Worm (Caenorhabditis elegans) whole organism, young adult: ENCODE data around the gene clec-254.

ENCODE experiments used
- B0261.1 ChIP-seq: sonication (generic microtip); optimal IDR thresholded peaks from 2 replicates; lab custom pipeline; 2016; ENCODE audit warnings: mild to moderate bottlenecking, missing genetic modification characterization, moderate library complexity, missing compliant biosample characterization
- D2030.7 ChIP-seq: fragments of 200-800 bp; sonication (Bioruptor generic); IDR thresholded peaks from 2 replicates; pipeline ENCODE4 v1.3.6; 2022; ENCODE audit warnings: missing genetic modification reagents, missing genetic modification characterization, missing compliant biosample characterization
- F49E8.2 ChIP-seq: sonication (generic microtip); optimal IDR thresholded peaks from 3 replicates; lab custom pipeline; 2017; ENCODE audit warnings: missing genetic modification characterization, mild to moderate bottlenecking, missing compliant biosample characterization, antibody characterized with exemption, moderate library complexity; ENCODE audit not compliant: insufficient read depth
- K12H6.12 ChIP-seq: fragments of 200-800 bp; sonication (Bioruptor generic); optimal IDR thresholded peaks from 2 replicates; lab custom pipeline; 2018; ENCODE audit warnings: mild to moderate bottlenecking, missing genetic modification characterization, missing compliant biosample characterization
- T26A5.8 ChIP-seq: sonication (generic microtip); optimal IDR thresholded peaks from 2 replicates; lab custom pipeline; 2016; ENCODE audit warnings: missing genetic modification characterization, missing compliant biosample characterization
- Y53F4B.3 ChIP-seq: fragments of 200-800 bp; sonication (Bioruptor generic); IDR thresholded peaks from 2 replicates; pipeline ENCODE4 v1.3.6; 2022; ENCODE audit warnings: missing genetic modification reagents, missing genetic modification characterization, missing compliant biosample characterization
- Y56A3A.18 ChIP-seq: fragments of 200-800 bp; sonication (Bioruptor generic); IDR thresholded peaks from 2 replicates; pipeline ENCODE4 v1.3.6; 2022; ENCODE audit warnings: missing genetic modification reagents, missing genetic modification characterization, missing compliant biosample characterization
- Y67H2A.10 ChIP-seq: fragments of 200-800 bp; sonication (Bioruptor generic); conservative IDR thresholded peaks from 2 replicates; pipeline ENCODE4 v1.3.6; 2022; ENCODE audit warnings: missing genetic modification reagents, missing genetic modification characterization, missing compliant biosample characterization
- ama-1 ChIP-seq, 3 experiments: fragments of 150-350 bp in 1 of 3; sonication (generic microtip) in 2 of 3; optimal IDR thresholded peaks; 2 replicates each; lab custom pipeline; 2014 to 2018; ENCODE audit warnings: missing biosample characterization in 2 of 3, missing genetic modification characterization in 2 of 3, missing genetic modification reagents in 2 of 3
- aptf-2 ChIP-seq: fragments of 200-800 bp; sonication (Bioruptor generic); conservative IDR thresholded peaks from 2 replicates; pipeline ENCODE4 v1.3.6; 2022; ENCODE audit warnings: missing genetic modification reagents, missing genetic modification characterization, missing compliant biosample characterization
- aptf-3 ChIP-seq: fragments of 200-800 bp; sonication (Bioruptor generic); IDR thresholded peaks from 2 replicates; pipeline ENCODE4 v1.3.6; 2022; ENCODE audit warnings: missing genetic modification characterization, missing compliant biosample characterization
- athp-1 ChIP-seq: sonication (generic microtip); optimal IDR thresholded peaks from 2 replicates; lab custom pipeline; 2017; ENCODE audit warnings: mild to moderate bottlenecking, missing genetic modification characterization, missing compliant biosample characterization
- attf-3 ChIP-seq: fragments of 200-800 bp; sonication (Bioruptor generic); conservative IDR thresholded peaks from 2 replicates; pipeline ENCODE4 v1.3.6; 2022; ENCODE audit warnings: missing genetic modification reagents, missing genetic modification characterization, missing compliant biosample characterization
- bed-1 ChIP-seq: fragments of 200-800 bp; sonication (Bioruptor generic); IDR thresholded peaks from 2 replicates; pipeline ENCODE4 v1.3.6; 2022; ENCODE audit warnings: missing genetic modification reagents, missing genetic modification characterization, missing compliant biosample characterization
- cebp-1 ChIP-seq, 2 experiments: fragments of 200-800 bp in 1 of 2; sonication (Bioruptor generic) in 1 of 2; sonication (generic microtip) in 1 of 2; IDR thresholded peaks in 1 of 2; optimal IDR thresholded peaks in 1 of 2; 2 replicates each; pipeline versions ENCODE4 v1.3.6 to Lab custom; 2017 to 2022; ENCODE audit warnings: missing compliant biosample characterization in 2 of 2, missing genetic modification characterization in 2 of 2, mild to moderate bottlenecking in 1 of 2, missing genetic modification reagents in 1 of 2, moderate library complexity in 1 of 2
- cebp-2 ChIP-seq: fragments of 200-800 bp; sonication (Bioruptor generic); IDR thresholded peaks from 2 replicates; pipeline ENCODE4 v1.3.6; 2022; ENCODE audit warnings: missing genetic modification characterization, missing compliant biosample characterization
- ceh-27 ChIP-seq: fragments of 200-800 bp; sonication (Bioruptor generic); optimal IDR thresholded peaks from 2 replicates; lab custom pipeline; 2018; ENCODE audit warnings: mild to moderate bottlenecking, missing genetic modification characterization, moderate library complexity, missing compliant biosample characterization
- ceh-58 ChIP-seq: fragments of 200-800 bp; sonication (Bioruptor generic); IDR thresholded peaks from 2 replicates; pipeline ENCODE4 v1.3.6; 2022; ENCODE audit warnings: missing genetic modification characterization, missing compliant biosample characterization
- die-1 ChIP-seq: sonication (generic microtip); optimal IDR thresholded peaks from 2 replicates; lab custom pipeline; 2016; ENCODE audit warnings: missing genotype, mild to moderate bottlenecking, missing genetic modification characterization, missing compliant biosample characterization
- egl-44 ChIP-seq: fragments of 200-800 bp; sonication (Bioruptor generic); IDR thresholded peaks from 2 replicates; pipeline ENCODE4 v1.3.6; 2022; ENCODE audit warnings: missing genetic modification reagents, missing genetic modification characterization, missing compliant biosample characterization
- egrh-3 ChIP-seq: fragments of 200-800 bp; sonication (Bioruptor generic); IDR thresholded peaks from 2 replicates; pipeline ENCODE4 v1.3.6; 2022; ENCODE audit warnings: missing genetic modification reagents, missing genetic modification characterization, missing compliant biosample characterization
- ekl-4 ChIP-seq: fragments of 200-800 bp; sonication (Bioruptor generic); IDR thresholded peaks from 2 replicates; pipeline ENCODE4 v1.3.6; 2022; ENCODE audit warnings: missing genetic modification reagents, missing genetic modification characterization, missing compliant biosample characterization
- him-1 ChIP-seq: sonication (generic microtip); optimal IDR thresholded peaks from 2 replicates; lab custom pipeline; 2016; ENCODE audit warnings: missing genotype, missing genetic modification reagents, missing genetic modification characterization, missing compliant biosample characterization
- hlh-12 ChIP-seq: sonication (generic microtip); optimal IDR thresholded peaks from 2 replicates; lab custom pipeline; 2016; ENCODE audit warnings: missing genetic modification characterization, missing compliant biosample characterization
- hlh-26 ChIP-seq: fragments of 200-800 bp; sonication (Bioruptor generic); conservative IDR thresholded peaks from 2 replicates; pipeline ENCODE4 v1.3.6; 2022; ENCODE audit warnings: missing genetic modification reagents, missing genetic modification characterization, missing compliant biosample characterization
- hrde-1 ChIP-seq: sonication (generic microtip); optimal IDR thresholded peaks from 2 replicates; lab custom pipeline; 2016; ENCODE audit warnings: missing genetic modification characterization, mild to moderate bottlenecking, missing compliant biosample characterization, moderate library complexity, missing genotype, missing genetic modification reagents, borderline replicate concordance
- lin-26 ChIP-seq: fragments of 200-800 bp; sonication (Bioruptor generic); IDR thresholded peaks from 2 replicates; pipeline ENCODE4 v1.3.6; 2022; ENCODE audit warnings: missing genetic modification reagents, missing genetic modification characterization, missing compliant biosample characterization
- lin-35 ChIP-seq, 3 experiments: fragments of 150-350 bp in 2 of 3; sonication (generic microtip) in 1 of 3; optimal IDR thresholded peaks; 2 replicates each; lab custom pipeline; 2014 to 2018; ENCODE audit warnings: missing biosample characterization in 3 of 3, missing genetic modification characterization in 3 of 3, missing genetic modification reagents in 3 of 3
- lsl-1 ChIP-seq: fragments of 200-800 bp; sonication (Bioruptor generic); optimal IDR thresholded peaks from 2 replicates; lab custom pipeline; 2018; ENCODE audit warnings: mild to moderate bottlenecking, missing genetic modification characterization, moderate library complexity, missing compliant biosample characterization
- lsy-27 ChIP-seq: sonication (generic microtip); optimal IDR thresholded peaks from 2 replicates; lab custom pipeline; 2017; ENCODE audit warnings: missing genetic modification characterization, mild to moderate bottlenecking, missing compliant biosample characterization, antibody characterized with exemption, missing genotype, borderline replicate concordance; ENCODE audit not compliant: insufficient read depth
- madf-6 ChIP-seq: fragments of 200-800 bp; sonication (Bioruptor generic); IDR thresholded peaks from 2 replicates; pipeline ENCODE4 v1.3.6; 2022; ENCODE audit warnings: missing genetic modification reagents, missing genetic modification characterization, missing compliant biosample characterization
- nfya-1 ChIP-seq: sonication (generic microtip); optimal IDR thresholded peaks from 2 replicates; lab custom pipeline; 2017; ENCODE audit warnings: antibody characterized with exemption, missing compliant biosample characterization, missing genetic modification characterization, borderline replicate concordance; ENCODE audit not compliant: insufficient read depth
- nhr-120 ChIP-seq: fragments of 200-800 bp; sonication (Bioruptor generic); IDR thresholded peaks from 2 replicates; pipeline ENCODE4 v1.3.6; 2022; ENCODE audit warnings: missing genetic modification characterization, missing compliant biosample characterization
- nhr-27 ChIP-seq: fragments of 200-800 bp; sonication (Bioruptor generic); optimal IDR thresholded peaks from 2 replicates; lab custom pipeline; 2018; ENCODE audit warnings: mild to moderate bottlenecking, missing genetic modification characterization, moderate library complexity, missing compliant biosample characterization
- rcor-1 ChIP-seq: fragments of 200-800 bp; sonication (Bioruptor generic); IDR thresholded peaks from 2 replicates; pipeline ENCODE4 v1.3.6; 2022; ENCODE audit warnings: missing genetic modification reagents, missing genetic modification characterization, missing compliant biosample characterization
- rpc-1 ChIP-seq, 2 experiments: fragments of 150-350 bp in 1 of 2; sonication (generic microtip) in 1 of 2; optimal IDR thresholded peaks; 2 replicates each; lab custom pipeline; 2014 to 2018; ENCODE audit warnings: missing biosample characterization in 1 of 2, missing genetic modification characterization in 1 of 2, missing genetic modification reagents in 1 of 2, missing genotype in 1 of 2
- sdz-38 ChIP-seq: sonication (generic microtip); optimal IDR thresholded peaks from 2 replicates; lab custom pipeline; 2016; ENCODE audit warnings: missing genotype, missing genetic modification characterization, missing compliant biosample characterization
- sea-2 ChIP-seq: fragments of 200-800 bp; sonication (Bioruptor generic); IDR thresholded peaks from 2 replicates; pipeline ENCODE4 v1.3.6; 2022; ENCODE audit warnings: missing genetic modification characterization, missing compliant biosample characterization
- snpc-4 ChIP-seq, 5 experiments: fragments of 150-350 bp in 1 of 5; sonication (generic microtip) in 4 of 5; optimal IDR thresholded peaks; 2 replicates each; lab custom pipeline; 2014 to 2018; ENCODE audit warnings: missing genetic modification characterization in 5 of 5, missing biosample characterization in 3 of 5, antibody characterized with exemption in 2 of 5, mild to moderate bottlenecking in 2 of 5, missing compliant biosample characterization in 2 of 5, missing genotype in 2 of 5, moderate library complexity in 2 of 5, missing genetic modification reagents in 1 of 5
- sptf-2 ChIP-seq: fragments of 200-800 bp; sonication (Bioruptor generic); optimal IDR thresholded peaks from 2 replicates; lab custom pipeline; 2018; ENCODE audit warnings: mild to moderate bottlenecking, missing genetic modification characterization, missing compliant biosample characterization
- zfh-2 ChIP-seq: fragments of 200-800 bp; sonication (Bioruptor generic); conservative IDR thresholded peaks from 2 replicates; pipeline ENCODE4 v1.3.6; 2022; ENCODE audit warnings: missing genetic modification reagents, missing genetic modification characterization, missing compliant biosample characterization
- ztf-18 ChIP-seq: sonication (generic microtip); optimal IDR thresholded peaks from 2 replicates; lab custom pipeline; 2016; ENCODE audit warnings: missing genotype, mild to moderate bottlenecking, missing genetic modification characterization, missing compliant biosample characterization
- ztf-28 ChIP-seq: fragments of 200-800 bp; sonication (Bioruptor generic); IDR thresholded peaks from 2 replicates; pipeline ENCODE4 v1.3.6; 2022; ENCODE audit warnings: missing genetic modification reagents, missing genetic modification characterization, missing compliant biosample characterization

The clec-254 gene

DNA sequence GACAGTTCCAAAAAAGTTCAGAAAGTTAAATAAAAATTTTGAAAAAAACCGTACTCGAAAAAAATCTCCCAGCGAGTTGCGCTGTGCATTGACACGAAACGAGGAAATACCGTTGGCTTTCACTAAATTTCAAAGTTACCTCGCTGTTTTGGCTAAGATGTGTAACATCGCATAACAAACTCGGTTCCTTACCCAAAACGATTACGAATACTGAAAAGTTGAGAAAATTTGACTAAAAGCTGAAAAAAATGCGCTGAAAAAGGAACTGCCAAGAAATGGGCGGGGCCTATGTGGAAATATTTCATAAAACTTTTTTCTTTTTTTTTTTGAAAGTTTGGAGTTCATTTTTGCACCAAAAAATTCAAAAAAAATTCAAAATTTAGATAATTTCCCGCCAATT is 34.8 kb downstream of the clec-254 start:
- TF ChIP-seq sdz-38 (tag; lab: Kevin White, UChicago) (peak; percentile 6), rcor-1 (GFP tag; lab: Robert Waterston, UW) (no peak)

DNA sequence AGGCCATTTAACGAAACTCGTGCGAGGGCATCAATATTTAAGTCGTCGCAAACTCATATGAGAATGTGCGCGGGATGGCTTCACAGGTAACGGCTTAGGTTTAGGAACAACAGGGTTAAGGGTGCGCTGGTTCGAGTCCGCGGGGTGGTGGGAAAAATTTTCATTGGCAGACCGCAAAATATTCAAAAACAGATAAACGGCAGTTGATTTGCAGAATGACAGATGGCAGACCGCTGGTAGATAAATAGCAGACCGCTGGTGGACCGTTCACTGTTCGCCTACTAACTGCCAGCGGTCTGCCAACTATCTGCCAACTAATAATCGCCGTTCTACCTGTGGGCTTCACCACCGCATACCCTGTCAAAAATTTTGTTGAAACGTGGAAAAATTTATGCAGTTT is 42.1 kb downstream of the clec-254 start:
- TF ChIP-seq F49E8.2 (peak; percentile 1), egrh-3 (GFP tag; lab: Robert Waterston, UW) (no peak), T26A5.8 (no peak), B0261.1 (peak; percentile 24), madf-6 (GFP tag; lab: Robert Waterston, UW) (no peak), egl-44 (peak; percentile 69; the same call in 1 of the 2 replicates), nhr-120 (GFP tag; lab: Robert Waterston, UW) (peak; percentile 95; the same call in 1 of the 2 replicates), bed-1 (GFP tag; lab: Robert Waterston, UW) (peak; percentile 97), attf-3 (GFP tag; lab: Robert Waterston, UW) (no peak), lin-26 (GFP tag; lab: Robert Waterston, UW) (no peak), lsy-27 (no peak), rpc-1 (optimal IDR thresholded peaks at IDR 0.05; lab: Kevin White, UChicago) (peak; percentile 37), rpc-1 (tag; optimal IDR thresholded peaks at IDR 0.05; lab: Kevin White, UChicago) (peak; percentile 75), Y67H2A.10 (GFP tag; lab: Robert Waterston, UW) (no peak), sea-2 (GFP tag; lab: Robert Waterston, UW) (no peak), lin-35 (GFP tag; optimal IDR thresholded peaks at IDR 0.05; lab: Kevin White, UChicago) (no peak), ztf-28 (GFP tag; lab: Robert Waterston, UW) (no peak), nhr-27 (tag; lab: Kevin White, UChicago) (no peak), sptf-2 (GFP tag; lab: Kevin White, UChicago) (no peak), die-1 (tag; lab: Kevin White, UChicago) (peak; percentile 24), cebp-2 (GFP tag; lab: Robert Waterston, UW) (no peak; the same call in 1 of the 2 replicates), D2030.7 (GFP tag; lab: Robert Waterston, UW) (peak; percentile 24; the same call in 1 of the 2 replicates), him-1 (tag; lab: Kevin White, UChicago) (peak; percentile 22), hlh-12 (tag; lab: Kevin White, UChicago) (peak; percentile 53), snpc-4 (GFP tag; optimal IDR thresholded peaks at IDR 0.05; lab: Kevin White, UChicago) (no peak), snpc-4 (tag; optimal IDR thresholded peaks at IDR 0.05; lab: Kevin White, UChicago) (peak in 1 of 4 experiments; percentile 52), hrde-1 (peak; percentile 43), ama-1 (optimal IDR thresholded peaks at IDR 0.05; lab: Kevin White, UChicago) (no peak), ama-1 (GFP tag; optimal IDR thresholded peaks at IDR 0.05; lab: Kevin White, UChicago) (peak in 1 of 2 experiments; percentile 5), ztf-18 (tag; lab: Kevin White, UChicago) (peak; percentile 87)

DNA sequence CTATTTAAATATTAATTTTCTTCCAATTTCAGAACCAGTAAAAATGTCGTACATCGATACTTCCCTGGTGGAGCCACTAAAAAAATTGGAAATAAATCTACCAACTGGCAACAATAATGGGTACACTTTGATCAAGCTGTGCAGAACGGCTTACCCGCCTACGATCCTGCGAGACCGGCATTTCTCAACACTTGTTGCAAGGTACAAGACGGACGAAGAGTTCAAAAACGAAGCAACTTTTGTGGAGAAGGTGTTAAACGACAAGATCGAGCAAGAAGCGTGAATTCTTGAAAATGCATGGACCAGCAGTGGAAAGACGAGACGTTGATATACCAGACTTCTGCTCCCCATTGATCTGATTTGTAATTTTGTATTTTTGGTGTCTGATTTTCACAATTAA is 42.9 kb downstream of the clec-254 start:
- TF ChIP-seq nfya-1 = peak; percentile 41
- peak; percentile 78; the same call in 1 of the 2 replicates for TF ChIP-seq nhr-120 (GFP tag; lab: Robert Waterston, UW)
- peak; percentile 32; the same call in 1 of the 2 replicates for TF ChIP-seq aptf-3 (GFP tag; lab: Robert Waterston, UW)
- no peak for TF ChIP-seq egrh-3 (GFP tag; lab: Robert Waterston, UW)

DNA sequence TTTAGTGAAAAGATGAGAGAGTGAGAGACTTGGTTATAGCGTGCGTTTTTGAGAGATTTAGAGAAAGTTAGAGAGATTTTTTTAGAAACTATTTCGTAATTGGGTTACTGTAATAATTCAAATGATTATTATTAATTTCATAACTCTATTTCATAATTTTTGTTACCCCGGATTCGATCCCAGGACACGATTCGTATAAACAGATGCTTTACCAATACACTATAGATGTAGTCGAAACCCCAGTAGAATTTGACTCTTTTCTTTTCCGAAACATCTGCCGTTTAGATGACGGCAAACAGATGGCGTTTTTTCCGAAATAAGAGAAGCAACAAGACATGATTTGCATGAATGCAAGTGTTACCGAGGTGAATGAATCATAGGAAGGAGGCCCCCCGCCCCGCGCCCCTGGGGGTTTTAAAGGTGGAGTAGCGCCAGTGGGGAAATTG is 44.2 kb downstream of the clec-254 start:
- TF ChIP-seq ceh-58 (GFP tag; lab: Robert Waterston, UW) = peak; percentile 86; the same call in 1 of the 2 replicates
- TF ChIP-seq Y56A3A.18 (GFP tag; lab: Robert Waterston, UW) = no peak
- TF ChIP-seq zfh-2 = no peak
- TF ChIP-seq K12H6.12 (tag; lab: Kevin White, UChicago) = no peak
- TF ChIP-seq ekl-4 (GFP tag; lab: Robert Waterston, UW) = no peak
- TF ChIP-seq aptf-2 (GFP tag; lab: Robert Waterston, UW) = no peak
- TF ChIP-seq Y53F4B.3 (GFP tag; lab: Robert Waterston, UW) = no peak
- TF ChIP-seq hlh-26 = no peak
- TF ChIP-seq ceh-27 (GFP tag; lab: Kevin White, UChicago) = no peak
- no peak for TF ChIP-seq lsl-1
- peak; percentile 38; the same call in 1 of the 2 replicates for TF ChIP-seq cebp-1 (GFP tag; IDR thresholded peaks at IDR 0.05; lab: Robert Waterston, UW)
- TF ChIP-seq cebp-1 (tag; optimal IDR thresholded peaks at IDR 0.05; lab: Kevin White, UChicago) = no peak
- no peak for TF ChIP-seq athp-1 (tag; lab: Kevin White, UChicago)
